Fruit fly (Drosophila melanogaster): ENCODE data around the gene CG3402.

The CG3402 gene

dm6 chr3L:644111-644718 lies 8.5 kb downstream of the CG3402 start (continued):
- TF ChIP-seq bowl (GFP tag; IDR thresholded peaks at IDR 0.05): peak; percentile 57
- TF ChIP-seq Drgx (GFP tag; IDR thresholded peaks at IDR 0.05): peak; percentile 94
- no peak for TF ChIP-seq CG9797 (GFP tag; optimal IDR thresholded peaks at IDR 0.05)
- peak; percentile 79 for TF ChIP-seq Abd-B (GFP tag; optimal IDR thresholded peaks at IDR 0.05)
- peak; percentile 78 for TF ChIP-seq zf30C (GFP tag; optimal IDR thresholded peaks at IDR 0.05)
- peak; percentile 71 for TF ChIP-seq CG11696 (GFP tag; IDR thresholded peaks at IDR 0.05)
- TF ChIP-seq GATAe (GFP tag; conservative IDR thresholded peaks at IDR 0.05): no peak
- TF ChIP-seq Hr51 (GFP tag; optimal IDR thresholded peaks at IDR 0.05): peak; percentile 47 to 89
- peak; percentile 87 for TF ChIP-seq Ssrp (tag; optimal IDR thresholded peaks at IDR 0.05)
- TF ChIP-seq ems (GFP tag; optimal IDR thresholded peaks at IDR 0.05): peak; percentile 85
- TF ChIP-seq CG1024 (GFP tag; IDR thresholded peaks at IDR 0.05): peak; percentile 88
- TF ChIP-seq lola (GFP tag; optimal IDR thresholded peaks at IDR 0.05): peak in 1 of 3 experiments; percentile 69
- peak; percentile 95 for TF ChIP-seq CG1603 (tag; optimal IDR thresholded peaks at IDR 0.05)
- peak; percentile 68 for TF ChIP-seq CG17186 (GFP tag; optimal IDR thresholded peaks at IDR 0.05)
- peak; percentile 90 for TF ChIP-seq ken (GFP tag; IDR thresholded peaks at IDR 0.05)
- TF ChIP-seq CG10274 (GFP tag; optimal IDR thresholded peaks at IDR 0.05): peak; percentile 58
- TF ChIP-seq CG32532 (GFP tag; IDR thresholded peaks at IDR 0.05): peak; percentile 73
- TF ChIP-seq NC2α (GFP tag; optimal IDR thresholded peaks at IDR 0.05): peak; percentile 78
- TF ChIP-seq Ptx1 (GFP tag; IDR thresholded peaks at IDR 0.05): peak; percentile 92
- peak; percentile 90 for TF ChIP-seq Oli (tag; optimal IDR thresholded peaks at IDR 0.05)
- peak; percentile 93 for TF ChIP-seq CG8089 (GFP tag; optimal IDR thresholded peaks at IDR 0.05)
- TF ChIP-seq CG17328 (GFP tag; IDR thresholded peaks at IDR 0.05): peak; percentile 92
- TF ChIP-seq CG8281 (tag; optimal IDR thresholded peaks at IDR 0.05): peak; percentile 70
- TF ChIP-seq hth (optimal IDR thresholded peaks at IDR 0.05): no peak
- TF ChIP-seq maf-S (GFP tag; optimal IDR thresholded peaks at IDR 0.05): peak; percentile 73
- TF ChIP-seq H15 (GFP tag; IDR thresholded peaks at IDR 0.05): peak; percentile 90
- TF ChIP-seq CG4328 (GFP tag; optimal IDR thresholded peaks at IDR 0.05): peak; percentile 73
- TF ChIP-seq CG6683 (GFP tag; optimal IDR thresholded peaks at IDR 0.05): peak; percentile 36
- TF ChIP-seq Spps (tag; optimal IDR thresholded peaks at IDR 0.05): peak; percentile 56
- no peak for TF ChIP-seq tll (GFP tag; optimal IDR thresholded peaks at IDR 0.05)
- TF ChIP-seq gsb-n (tag; optimal IDR thresholded peaks at IDR 0.05): peak; percentile 82
- no peak for TF ChIP-seq eve (GFP tag; optimal IDR thresholded peaks at IDR 0.05)
- peak; percentile 71 for TF ChIP-seq lbe (GFP tag; optimal IDR thresholded peaks at IDR 0.05)
- TF ChIP-seq CG17912 (GFP tag; optimal IDR thresholded peaks at IDR 0.05): peak; percentile 36
- TF ChIP-seq NFAT (GFP tag; IDR thresholded peaks at IDR 0.05): no peak; the same call in 1 of the 2 replicates
- TF ChIP-seq CG3281 (GFP tag; optimal IDR thresholded peaks at IDR 0.05): peak; percentile 68
- TF ChIP-seq Bdp1 (GFP tag; optimal IDR thresholded peaks at IDR 0.05): peak; percentile 76
- TF ChIP-seq CG11398 (GFP tag; optimal IDR thresholded peaks at IDR 0.05): peak; percentile 73
- TF ChIP-seq CG7556 (GFP tag; optimal IDR thresholded peaks at IDR 0.05): peak; percentile 72
- TF ChIP-seq Doc2 (GFP tag; IDR thresholded peaks at IDR 0.05): no peak
- peak; percentile 87 for TF ChIP-seq shn (GFP tag; optimal IDR thresholded peaks at IDR 0.05)
- peak; percentile 72 for TF ChIP-seq crc (GFP tag; optimal IDR thresholded peaks at IDR 0.05)
- TF ChIP-seq CG9437 (GFP tag; optimal IDR thresholded peaks at IDR 0.05): peak; percentile 72
- TF ChIP-seq oc (tag; optimal IDR thresholded peaks at IDR 0.05): peak; percentile 95
- TF ChIP-seq zfh2 (GFP tag; optimal IDR thresholded peaks at IDR 0.05): peak; percentile 73
- peak; percentile 89 for TF ChIP-seq CG17829 (tag; optimal IDR thresholded peaks at IDR 0.05)
- TF ChIP-seq CG33557 (GFP tag; optimal IDR thresholded peaks at IDR 0.05): peak; percentile 2
- no peak for TF ChIP-seq Scr (GFP tag; IDR thresholded peaks at IDR 0.05; ENCODE audit: partially characterized antibody)
- TF ChIP-seq ac (GFP tag; optimal IDR thresholded peaks at IDR 0.05): peak; percentile 34
- TF ChIP-seq Fer3 (tag; optimal IDR thresholded peaks at IDR 0.05): peak; percentile 74

Data from whole organism, embryonic.